Fruit fly (Drosophila melanogaster) whole organism, embryonic: ENCODE data around the gene wuho.
A peak's percentile ranks its signal among the peaks of the same experiment; 100 is the strongest.

ENCODE experiments used
- Ada2b ChIP-seq: fragments of 200-800 bp; sonication (Bioruptor generic); IDR thresholded peaks from 2 replicates; pipeline ENCODE4 v1.3.6; 2022; ENCODE audit warnings: missing biosample characterization, missing genetic modification characterization
- CG10209 ChIP-seq: fragments of 200-800 bp; sonication (Bioruptor generic); optimal IDR thresholded peaks from 3 replicates; lab custom pipeline; 2017; ENCODE audit warnings: missing biosample characterization, mild to moderate bottlenecking, missing genetic modification characterization, missing genetic modification reagents
- CG10431 ChIP-seq: fragments of 200-800 bp; sonication (Bioruptor generic); optimal IDR thresholded peaks from 3 replicates; lab custom pipeline; 2018; ENCODE audit warnings: missing biosample characterization, mild to moderate bottlenecking, missing genetic modification characterization
- CG11456 ChIP-seq: fragments of 200-800 bp; sonication (Bioruptor generic); IDR thresholded peaks from 3 replicates; pipeline ENCODE4 v1.3.6; 2022; ENCODE audit warnings: missing biosample characterization, missing genetic modification characterization
- CG12236 ChIP-seq: fragments of 200-800 bp; sonication (Bioruptor generic); optimal IDR thresholded peaks from 2 replicates; lab custom pipeline; 2016; ENCODE audit warnings: missing biosample characterization, missing genetic modification characterization
- CG12769 ChIP-seq: fragments of 200-800 bp; sonication (Bioruptor generic); optimal IDR thresholded peaks from 2 replicates; lab custom pipeline; 2019; ENCODE audit warnings: missing biosample characterization, mild to moderate bottlenecking, missing genetic modification characterization, moderate library complexity
- CG14441 ChIP-seq: fragments of 200-800 bp; sonication (Bioruptor generic); IDR thresholded peaks from 2 replicates; pipeline ENCODE4 v1.3.6; 2022; ENCODE audit warnings: missing biosample characterization, missing genetic modification characterization
- CG15011 ChIP-seq: fragments of 200-800 bp; sonication (Bioruptor generic); optimal IDR thresholded peaks from 3 replicates; lab custom pipeline; 2018; ENCODE audit warnings: missing biosample characterization, mild to moderate bottlenecking, missing genetic modification characterization
- CG17328 ChIP-seq: fragments of 200-800 bp; sonication (Bioruptor generic); IDR thresholded peaks from 2 replicates; pipeline ENCODE4 v1.3.6; 2022; ENCODE audit warnings: missing biosample characterization, missing genetic modification characterization
- CG17359 ChIP-seq: fragments of 200-800 bp; sonication (Bioruptor generic); optimal IDR thresholded peaks from 3 replicates; lab custom pipeline; 2018; ENCODE audit warnings: missing biosample characterization, mild to moderate bottlenecking, missing genetic modification characterization, moderate library complexity
- CG2712 ChIP-seq: fragments of 200-800 bp; optimal IDR thresholded peaks from 3 replicates; lab custom pipeline; 2019; ENCODE audit warnings: missing biosample characterization, mild to moderate bottlenecking, missing genetic modification characterization, moderate library complexity
- CG3065 ChIP-seq: fragments of 200-800 bp; sonication (Bioruptor generic); optimal IDR thresholded peaks from 2 replicates; lab custom pipeline; 2016; ENCODE audit warnings: missing biosample characterization, missing genetic modification characterization
- CG32532 ChIP-seq: fragments of 200-800 bp; sonication (Bioruptor generic); IDR thresholded peaks from 2 replicates; pipeline ENCODE4 v1.3.6; 2022; ENCODE audit warnings: missing biosample characterization, missing genetic modification characterization
- CG4360 ChIP-seq: fragments of 200-800 bp; sonication (Bioruptor generic); IDR thresholded peaks from 2 replicates; pipeline ENCODE4 v1.3.6; 2022; ENCODE audit warnings: missing biosample characterization, missing genetic modification characterization
- CG4730 ChIP-seq: fragments of 200-800 bp; sonication (Bioruptor generic); IDR thresholded peaks from 2 replicates; pipeline ENCODE4 v1.3.6; 2022; ENCODE audit warnings: missing biosample characterization, missing genetic modification characterization
- CG6683 ChIP-seq: fragments of 200-800 bp; sonication (Bioruptor generic); optimal IDR thresholded peaks from 2 replicates; lab custom pipeline; 2017; ENCODE audit warnings: missing biosample characterization, mild to moderate bottlenecking, missing genetic modification characterization, missing genetic modification reagents
- CG6765 ChIP-seq: fragments of 200-800 bp; sonication (Bioruptor generic); optimal IDR thresholded peaks from 3 replicates; lab custom pipeline; 2017; ENCODE audit warnings: missing biosample characterization, mild to moderate bottlenecking, missing genetic modification characterization
- CG7987 ChIP-seq: fragments of 200-800 bp; sonication (Bioruptor generic); optimal IDR thresholded peaks from 2 replicates; lab custom pipeline; 2018; ENCODE audit warnings: missing biosample characterization, mild to moderate bottlenecking, missing genetic modification characterization, moderate library complexity
- CG9215 ChIP-seq: fragments of 200-800 bp; sonication (Bioruptor generic); IDR thresholded peaks from 2 replicates; pipeline ENCODE4 v1.3.6; 2022; ENCODE audit warnings: missing biosample characterization, missing genetic modification characterization
- CG9609 ChIP-seq: fragments of 200-800 bp; sonication (Bioruptor generic); optimal IDR thresholded peaks from 3 replicates; lab custom pipeline; 2016; ENCODE audit warnings: missing biosample characterization, missing genetic modification characterization
- CoRest ChIP-seq: fragments of 200-800 bp; sonication (Bioruptor generic); optimal IDR thresholded peaks from 3 replicates; lab custom pipeline; 2018; ENCODE audit warnings: missing biosample characterization, mild to moderate bottlenecking, missing genetic modification characterization, moderate library complexity
- Fer1 ChIP-seq: fragments of 200-800 bp; sonication (Bioruptor generic); optimal IDR thresholded peaks from 2 replicates; lab custom pipeline; 2017; ENCODE audit warnings: missing biosample characterization, mild to moderate bottlenecking, missing genetic modification characterization
- Hand ChIP-seq: fragments of 200-800 bp; sonication (Bioruptor generic); optimal IDR thresholded peaks from 2 replicates; lab custom pipeline; 2017; ENCODE audit warnings: mild to moderate bottlenecking, missing biosample characterization, missing genetic modification reagents, missing genetic modification characterization
- Hmr ChIP-seq: fragments of 200-800 bp; sonication (Bioruptor generic); optimal IDR thresholded peaks from 3 replicates; lab custom pipeline; 2017; ENCODE audit warnings: mild to moderate bottlenecking, missing biosample characterization, missing genetic modification reagents, missing genetic modification characterization
- Lhr ChIP-seq: fragments of 200-800 bp; sonication (Bioruptor generic); optimal IDR thresholded peaks from 3 replicates; lab custom pipeline; 2017; ENCODE audit warnings: mild to moderate bottlenecking, missing biosample characterization, missing genetic modification reagents, missing genetic modification characterization
- Mes4 ChIP-seq: fragments of 200-800 bp; sonication (Bioruptor generic); optimal IDR thresholded peaks from 2 replicates; lab custom pipeline; 2016; ENCODE audit warnings: missing biosample characterization, missing genetic modification characterization
- Myb ChIP-seq: fragments of 200-800 bp; sonication (Bioruptor generic); optimal IDR thresholded peaks from 2 replicates; lab custom pipeline; 2016; ENCODE audit warnings: missing biosample characterization, missing genetic modification characterization
- Nf-YC ChIP-seq: fragments of 200-800 bp; optimal IDR thresholded peaks from 3 replicates; lab custom pipeline; 2019; ENCODE audit warnings: missing biosample characterization, mild to moderate bottlenecking, missing genetic modification characterization, moderate library complexity
- Optix ChIP-seq: fragments of 200-800 bp; sonication (Bioruptor generic); IDR thresholded peaks from 3 replicates; pipeline ENCODE4 v1.3.6; 2022; ENCODE audit warnings: missing biosample characterization, missing genetic modification characterization
- PHDP ChIP-seq: fragments of 200-800 bp; sonication (Bioruptor generic); optimal IDR thresholded peaks from 3 replicates; lab custom pipeline; 2018; ENCODE audit warnings: missing biosample characterization, mild to moderate bottlenecking, missing genetic modification characterization, moderate library complexity
- Sin3A ChIP-seq: fragments of >200 bp; optimal IDR thresholded peaks from 2 replicates; lab custom pipeline; 2018
- Six4 ChIP-seq: fragments of 200-800 bp; sonication (Bioruptor generic); optimal IDR thresholded peaks from 2 replicates; lab custom pipeline; 2016; ENCODE audit warnings: missing biosample characterization, missing genetic modification characterization
- bsh ChIP-seq, 2 experiments: fragments of 200-800 bp; sonication (Bioruptor generic); optimal IDR thresholded peaks; 2 replicates each; lab custom pipeline; 2017 to 2018; ENCODE audit warnings: mild to moderate bottlenecking in 2 of 2, missing biosample characterization in 2 of 2, missing genetic modification characterization in 2 of 2, moderate library complexity in 1 of 2
- dpn ChIP-seq, 2 experiments: fragments of 200-800 bp; sonication (Bioruptor generic); optimal IDR thresholded peaks; 3 replicates each; lab custom pipeline; 2016; ENCODE audit warnings: missing biosample characterization in 2 of 2, missing genetic modification characterization in 2 of 2
- gce ChIP-seq: fragments of 200-800 bp; sonication (Bioruptor generic); IDR thresholded peaks from 3 replicates; pipeline ENCODE4 v1.3.6; 2022; ENCODE audit warnings: missing biosample characterization, missing genetic modification characterization
- grau ChIP-seq: fragments of 200-800 bp; optimal IDR thresholded peaks from 3 replicates; lab custom pipeline; 2019; ENCODE audit warnings: missing biosample characterization, mild to moderate bottlenecking, missing genetic modification characterization, moderate library complexity
- gro ChIP-seq: fragments of 200-800 bp; sonication (Bioruptor generic); optimal IDR thresholded peaks from 2 replicates; lab custom pipeline; 2016; ENCODE audit warnings: missing biosample characterization, missing genetic modification characterization
- ind ChIP-seq: fragments of 200-800 bp; sonication (Bioruptor generic); optimal IDR thresholded peaks from 3 replicates; lab custom pipeline; 2016; ENCODE audit warnings: missing biosample characterization, missing genetic modification characterization
- insv ChIP-seq, 2 experiments: fragments of 200-800 bp; sonication (Bioruptor generic); optimal IDR thresholded peaks; 3 replicates each; lab custom pipeline; 2016 to 2018; ENCODE audit warnings: missing biosample characterization in 2 of 2, missing genetic modification characterization in 2 of 2
- jing ChIP-seq: fragments of 200-800 bp; sonication (Bioruptor generic); optimal IDR thresholded peaks from 2 replicates; lab custom pipeline; 2018; ENCODE audit warnings: missing biosample characterization, mild to moderate bottlenecking, missing genetic modification characterization
- lbe ChIP-seq: fragments of 200-800 bp; sonication (Bioruptor generic); optimal IDR thresholded peaks from 2 replicates; lab custom pipeline; 2016; ENCODE audit warnings: missing biosample characterization, mild to moderate bottlenecking, missing genetic modification characterization
- lilli ChIP-seq: fragments of 200-800 bp; sonication (Bioruptor generic); optimal IDR thresholded peaks from 3 replicates; lab custom pipeline; 2016; ENCODE audit warnings: missing biosample characterization, missing genetic modification characterization
- pho ChIP-seq: fragments of 200-800 bp; sonication (Bioruptor generic); optimal IDR thresholded peaks from 2 replicates; lab custom pipeline; 2016; ENCODE audit warnings: missing biosample characterization, missing genetic modification characterization
- pum ChIP-seq: fragments of 200-800 bp; sonication (Bioruptor generic); optimal IDR thresholded peaks from 2 replicates; lab custom pipeline; 2016; ENCODE audit warnings: missing biosample characterization, missing genetic modification characterization
- scrt ChIP-seq: fragments of 200-800 bp; sonication (Bioruptor generic); optimal IDR thresholded peaks from 2 replicates; lab custom pipeline; 2018; ENCODE audit warnings: missing biosample characterization, mild to moderate bottlenecking, missing genetic modification characterization, moderate library complexity
- sim ChIP-seq: fragments of 200-800 bp; sonication (Bioruptor generic); IDR thresholded peaks from 2 replicates; pipeline ENCODE4 v1.3.6; 2022; ENCODE audit warnings: missing biosample characterization, missing genetic modification characterization
- sisA ChIP-seq: fragments of 200-800 bp; sonication (Bioruptor generic); IDR thresholded peaks from 2 replicates; pipeline ENCODE4 v1.3.6; 2022; ENCODE audit warnings: missing biosample characterization, missing genetic modification characterization
- slbo ChIP-seq: fragments of 200-800 bp; sonication (Bioruptor generic); IDR thresholded peaks from 2 replicates; pipeline ENCODE4 v1.3.6; 2022; ENCODE audit warnings: missing biosample characterization, missing genetic modification characterization
- wdn ChIP-seq: fragments of 200-800 bp; sonication (Bioruptor generic); IDR thresholded peaks from 2 replicates; pipeline ENCODE4 v1.3.6; 2022; ENCODE audit warnings: missing biosample characterization, missing genetic modification characterization
- yki ChIP-seq: fragments of >200 bp; optimal IDR thresholded peaks from 3 replicates; lab custom pipeline; 2018
- zfh1 ChIP-seq: fragments of 200-800 bp; sonication (Bioruptor generic); IDR thresholded peaks from 3 replicates; pipeline ENCODE4 v1.3.6; 2022; ENCODE audit warnings: missing biosample characterization, missing genetic modification characterization
- zfh2 ChIP-seq: fragments of 200-800 bp; sonication (Bioruptor generic); optimal IDR thresholded peaks from 2 replicates; lab custom pipeline; 2016; ENCODE audit warnings: missing biosample characterization, missing genetic modification characterization

wuho gene

dm6 chrX:6310408-6310807 lies 22.5 kb downstream of the wuho start (continued):
- no peak for TF ChIP-seq CG7987
- peak in 1 of 2 experiments; percentile 36 for TF ChIP-seq bsh (GFP tag; optimal IDR thresholded peaks at IDR 0.05; lab: Kevin White, UChicago)
- TF ChIP-seq scrt (GFP tag; lab: Kevin White, UChicago), result peak; percentile 5
- no peak for TF ChIP-seq CG9609 (GFP tag; lab: Kevin White, UChicago)
- no peak for TF ChIP-seq CG15011 (GFP tag; lab: Kevin White, UChicago)
- no peak for TF ChIP-seq Mes4 (GFP tag; lab: Kevin White, UChicago)
- peak; percentile 12; the same call in 1 of the 2 replicates for TF ChIP-seq CG32532
- 0 out of 2 replicates have a peak, but pooled peaks have one; percentile 21 for TF ChIP-seq wdn
- peak; percentile 37; the same call in 1 of the 2 replicates for TF ChIP-seq CG14441
- peak; percentile 32; the same call in 1 of the 2 replicates for TF ChIP-seq CG17328 (GFP tag; lab: Robert Waterston, UW)
- 0 out of 3 replicates have a peak, but pooled peaks have one; percentile 19 for TF ChIP-seq Optix (GFP tag; lab: Robert Waterston, UW)
- TF ChIP-seq CG10431, result no peak
- TF ChIP-seq sisA (GFP tag; lab: Robert Waterston, UW), result peak; percentile 48
- TF ChIP-seq CG12236 (GFP tag; lab: Kevin White, UChicago), result no peak
- no peak for TF ChIP-seq CG2712 (tag; lab: Kevin White, UChicago)
- TF ChIP-seq ind (GFP tag; lab: Kevin White, UChicago), result peak; percentile 31
- no peak for TF ChIP-seq Sin3A
- TF ChIP-seq grau, result peak; percentile 31
- TF ChIP-seq CG4360 (GFP tag; lab: Robert Waterston, UW), result no peak
- no peak for TF ChIP-seq lbe (GFP tag; lab: Kevin White, UChicago)
- peak; percentile 42 for TF ChIP-seq CG17359 (tag; lab: Kevin White, UChicago)
- no peak for TF ChIP-seq pum (GFP tag; lab: Kevin White, UChicago)
- TF ChIP-seq zfh1 (GFP tag; lab: Robert Waterston, UW), result 0 out of 3 replicates have a peak, but pooled peaks have one; percentile 22
- peak; percentile 54 for TF ChIP-seq CG12769
- TF ChIP-seq Hand (GFP tag; lab: Kevin White, UChicago), result no peak

- TF ChIP-seq jing (GFP tag; lab: Kevin White, UChicago) (no peak), CG12769 (no peak), PHDP (peak; percentile 10), ind (GFP tag; lab: Kevin White, UChicago) (peak; percentile 22), lilli (GFP tag; lab: Kevin White, UChicago) (peak; percentile 1), Fer1 (peak; percentile 16), CG3065 (GFP tag; lab: Kevin White, UChicago) (no peak), CG15011 (GFP tag; lab: Kevin White, UChicago) (no peak), sim (GFP tag; lab: Robert Waterston, UW) (no peak), CG10209 (no peak), zfh2 (GFP tag; lab: Kevin White, UChicago) (no peak), Six4 (no peak), Hmr (GFP tag; lab: Kevin White, UChicago) (peak; percentile 17), slbo (GFP tag; lab: Robert Waterston, UW) (0 out of 2 replicates have a peak, but pooled peaks have one; percentile 41), CG9215 (GFP tag; lab: Robert Waterston, UW) (0 out of 2 replicates have a peak, but pooled peaks have one; percentile 7), insv (GFP tag; optimal IDR thresholded peaks at IDR 0.05; lab: Kevin White, UChicago) (no peak), gce (GFP tag; lab: Robert Waterston, UW) (no peak), pho (GFP tag; lab: Kevin White, UChicago) (no peak), CG4730 (GFP tag; lab: Robert Waterston, UW) (no peak), Myb (no peak), CG11456 (GFP tag; lab: Robert Waterston, UW) (no peak), CoRest (tag; lab: Kevin White, UChicago) (no peak), yki (lab: Kevin White, UChicago) (no peak), dpn (GFP tag; optimal IDR thresholded peaks at IDR 0.05; lab: Kevin White, UChicago) (no peak), Lhr (no peak), CG6683 (GFP tag; lab: Kevin White, UChicago) (no peak), Ada2b (GFP tag; lab: Robert Waterston, UW) (0 out of 2 replicates have a peak, but pooled peaks have one; percentile 23), gro (GFP tag; lab: Kevin White, UChicago) (no peak), Nf-YC (tag; lab: Kevin White, UChicago) (no peak), CG6765 (GFP tag; lab: Kevin White, UChicago) (no peak)
Observed at dm6 chrX:6311516-6311915, 23.6 kb downstream of the wuho start.
